Worm (Caenorhabditis elegans) whole organism, mixed stage, embryonic: ENCODE results near the gene Y59H11AR.10.

ENCODE experiments used
- blmp-1 ChIP-seq: fragments of 150-350 bp; optimal IDR thresholded peaks from 2 replicates; lab custom pipeline; 2014; ENCODE audit warnings: missing biosample characterization, missing genetic modification characterization
- flh-1 ChIP-seq: fragments of 200-800 bp; sonication (Bioruptor generic); optimal IDR thresholded peaks from 2 replicates; lab custom pipeline; 2018; ENCODE audit warnings: mild to moderate bottlenecking, missing genetic modification characterization, moderate library complexity, missing compliant biosample characterization
- nhr-2 ChIP-seq: fragments of 150-350 bp; optimal IDR thresholded peaks from 2 replicates; lab custom pipeline; 2014; ENCODE audit warnings: missing biosample characterization, missing genetic modification characterization
- ztf-11 ChIP-seq: fragments of 150-350 bp; optimal IDR thresholded peaks from 2 replicates; lab custom pipeline; 2014; ENCODE audit warnings: missing biosample characterization, missing genetic modification characterization

ce11 chrIV:8620102-8620733 lies 17.2 kb downstream of the Y59H11AR.10 start, which contains the start of gene lin-49:
- TF ChIP-seq flh-1 (GFP tag; lab: Kevin White, UChicago) (no peak), nhr-2 (tag; lab: Kevin White, UChicago) (no peak), ztf-11 (tag; lab: Kevin White, UChicago) (no peak), blmp-1 (no peak)
